Worm (Caenorhabditis elegans) whole organism, L3 larva: ENCODE measurements around the gene trpp-5.
A peak's percentile ranks its signal among the peaks of the same experiment; 100 is the strongest.

Experiments
- R02D3.7 ChIP-seq: fragments of 150-350 bp; optimal IDR thresholded peaks from 2 replicates; lab custom pipeline; 2014; ENCODE audit warnings: missing biosample characterization, missing genetic modification characterization
- ZK546.5 ChIP-seq: sonication (generic microtip); optimal IDR thresholded peaks from 2 replicates; lab custom pipeline; 2017; ENCODE audit warnings: missing biosample characterization, missing genetic modification characterization
- ceh-16 ChIP-seq: sonication (generic microtip); optimal IDR thresholded peaks from 2 replicates; lab custom pipeline; 2017; ENCODE audit warnings: missing biosample characterization, missing genetic modification characterization
- ceh-28 ChIP-seq: fragments of 150-350 bp; optimal IDR thresholded peaks from 2 replicates; lab custom pipeline; 2014; ENCODE audit warnings: missing biosample characterization, missing genetic modification reagents, missing genetic modification characterization
- ceh-82 ChIP-seq: fragments of 150-350 bp; optimal IDR thresholded peaks from 2 replicates; lab custom pipeline; 2014; ENCODE audit warnings: missing biosample characterization, missing genetic modification characterization
- ceh-9 ChIP-seq: sonication (generic microtip); optimal IDR thresholded peaks from 2 replicates; lab custom pipeline; 2018; ENCODE audit warnings: missing biosample characterization, missing genetic modification characterization
- daf-12 ChIP-seq: fragments of 150-350 bp; optimal IDR thresholded peaks from 2 replicates; lab custom pipeline; 2014; ENCODE audit warnings: missing biosample characterization, missing genetic modification reagents, missing genetic modification characterization
- egl-27 ChIP-seq: sonication (generic microtip); optimal IDR thresholded peaks from 4 replicates; lab custom pipeline; 2017; ENCODE audit warnings: missing biosample characterization, missing genetic modification reagents, missing genetic modification characterization
- egl-5 ChIP-seq: fragments of 150-350 bp; optimal IDR thresholded peaks from 2 replicates; lab custom pipeline; 2017; ENCODE audit warnings: missing biosample characterization, missing genetic modification reagents, missing genetic modification characterization, inconsistent platforms
- elt-1 ChIP-seq: fragments of 150-350 bp; optimal IDR thresholded peaks from 2 replicates; lab custom pipeline; 2014; ENCODE audit warnings: missing biosample characterization, missing genetic modification characterization
- elt-2 ChIP-seq: sonication (generic microtip); optimal IDR thresholded peaks from 2 replicates; lab custom pipeline; 2016; ENCODE audit warnings: missing genetic modification reagents, mild to moderate bottlenecking, missing genetic modification characterization, missing compliant biosample characterization
- elt-3 ChIP-seq, 3 experiments: fragments of 150-350 bp in 1 of 3; sonication (generic microtip) in 2 of 3; optimal IDR thresholded peaks; 2 replicates in 2 of 3; 4 replicates in 1 of 3; lab custom pipeline; 2014 to 2017; ENCODE audit warnings: missing biosample characterization in 3 of 3, missing genetic modification characterization in 3 of 3
- eor-1 ChIP-seq, 2 experiments: fragments of 150-350 bp; optimal IDR thresholded peaks; 2 replicates each; lab custom pipeline; 2014 to 2018; ENCODE audit warnings: missing biosample characterization in 2 of 2, missing genetic modification characterization in 2 of 2
- fkh-10 ChIP-seq: sonication (generic microtip); optimal IDR thresholded peaks from 2 replicates; lab custom pipeline; 2017; ENCODE audit warnings: missing biosample characterization, missing genetic modification reagents, missing genetic modification characterization
- fkh-2 ChIP-seq: fragments of 150-350 bp; optimal IDR thresholded peaks from 2 replicates; lab custom pipeline; 2014; ENCODE audit warnings: missing biosample characterization, missing genetic modification reagents, missing genetic modification characterization
- fos-1 ChIP-seq: fragments of 150-350 bp; optimal IDR thresholded peaks from 2 replicates; lab custom pipeline; 2014; ENCODE audit warnings: missing biosample characterization, missing genetic modification characterization
- hmg-11 ChIP-seq: sonication (generic microtip); optimal IDR thresholded peaks from 2 replicates; lab custom pipeline; 2016; ENCODE audit warnings: missing genetic modification characterization, missing compliant biosample characterization
- jun-1 ChIP-seq: fragments of 150-350 bp; optimal IDR thresholded peaks from 2 replicates; lab custom pipeline; 2014; ENCODE audit warnings: missing biosample characterization, missing genetic modification reagents, missing genetic modification characterization
- lin-15B ChIP-seq: fragments of 150-350 bp; optimal IDR thresholded peaks from 2 replicates; lab custom pipeline; 2014; ENCODE audit warnings: missing biosample characterization, missing genetic modification characterization
- lin-39 ChIP-seq: fragments of 150-350 bp; optimal IDR thresholded peaks from 2 replicates; lab custom pipeline; 2018; ENCODE audit warnings: missing biosample characterization, missing genetic modification reagents, missing genetic modification characterization
- lsy-12 ChIP-seq: sonication (generic microtip); optimal IDR thresholded peaks from 2 replicates; lab custom pipeline; 2016; ENCODE audit warnings: mild to moderate bottlenecking, missing genetic modification characterization, missing compliant biosample characterization
- mdl-1 ChIP-seq: fragments of 150-350 bp; optimal IDR thresholded peaks from 2 replicates; lab custom pipeline; 2014; ENCODE audit warnings: missing biosample characterization, missing genetic modification characterization
- mml-1 ChIP-seq: fragments of 150-350 bp; sonication (generic microtip); optimal IDR thresholded peaks from 3 replicates; lab custom pipeline; 2014; ENCODE audit warnings: missing biosample characterization, missing genetic modification characterization
- nfya-1 ChIP-seq: sonication (generic microtip); optimal IDR thresholded peaks from 2 replicates; lab custom pipeline; 2017; ENCODE audit warnings: missing genetic modification characterization, mild to moderate bottlenecking, missing compliant biosample characterization, antibody characterized with exemption, moderate library complexity; ENCODE audit not compliant: insufficient read depth
- nhr-12 ChIP-seq: fragments of 150-350 bp; optimal IDR thresholded peaks from 2 replicates; lab custom pipeline; 2014; ENCODE audit warnings: missing biosample characterization, missing genetic modification characterization
- nhr-23 ChIP-seq: fragments of 150-350 bp; optimal IDR thresholded peaks from 2 replicates; lab custom pipeline; 2014; ENCODE audit warnings: missing biosample characterization, missing genetic modification reagents, missing genetic modification characterization
- nhr-25 ChIP-seq: sonication (generic microtip); optimal IDR thresholded peaks from 2 replicates; lab custom pipeline; 2017; ENCODE audit warnings: missing biosample characterization, missing genetic modification characterization
- nhr-28 ChIP-seq: fragments of 150-350 bp; optimal IDR thresholded peaks from 2 replicates; lab custom pipeline; 2014; ENCODE audit warnings: missing biosample characterization, missing genetic modification characterization
- nhr-77 ChIP-seq: fragments of 150-350 bp; optimal IDR thresholded peaks from 2 replicates; lab custom pipeline; 2014; ENCODE audit warnings: missing biosample characterization, missing genetic modification characterization
- sea-2 ChIP-seq: fragments of 150-350 bp; sonication (generic microtip); optimal IDR thresholded peaks from 4 replicates; lab custom pipeline; 2014; ENCODE audit warnings: missing biosample characterization, missing genetic modification reagents, missing genetic modification characterization
- skn-1 ChIP-seq: fragments of 150-350 bp; optimal IDR thresholded peaks from 2 replicates; lab custom pipeline; 2014; ENCODE audit warnings: missing biosample characterization, missing genetic modification characterization
- snpc-4 ChIP-seq: fragments of 150-350 bp; optimal IDR thresholded peaks from 2 replicates; lab custom pipeline; 2014; ENCODE audit warnings: missing biosample characterization, missing genetic modification characterization
- tbx-2 ChIP-seq: sonication (generic microtip); optimal IDR thresholded peaks from 2 replicates; lab custom pipeline; 2016; ENCODE audit warnings: mild to moderate bottlenecking, missing genetic modification characterization, missing compliant biosample characterization
- unc-62 ChIP-seq: fragments of 150-350 bp; sonication (generic microtip); optimal IDR thresholded peaks from 4 replicates; lab custom pipeline; 2014; ENCODE audit warnings: missing biosample characterization, missing genetic modification reagents, missing genetic modification characterization
- ztf-11 ChIP-seq: fragments of 150-350 bp; optimal IDR thresholded peaks from 2 replicates; lab custom pipeline; 2014; ENCODE audit warnings: missing biosample characterization, missing genetic modification characterization
- ztf-4 ChIP-seq: fragments of 150-350 bp; optimal IDR thresholded peaks from 2 replicates; lab custom pipeline; 2014; ENCODE audit warnings: missing biosample characterization, missing genetic modification characterization

The trpp-5 gene

DNA sequence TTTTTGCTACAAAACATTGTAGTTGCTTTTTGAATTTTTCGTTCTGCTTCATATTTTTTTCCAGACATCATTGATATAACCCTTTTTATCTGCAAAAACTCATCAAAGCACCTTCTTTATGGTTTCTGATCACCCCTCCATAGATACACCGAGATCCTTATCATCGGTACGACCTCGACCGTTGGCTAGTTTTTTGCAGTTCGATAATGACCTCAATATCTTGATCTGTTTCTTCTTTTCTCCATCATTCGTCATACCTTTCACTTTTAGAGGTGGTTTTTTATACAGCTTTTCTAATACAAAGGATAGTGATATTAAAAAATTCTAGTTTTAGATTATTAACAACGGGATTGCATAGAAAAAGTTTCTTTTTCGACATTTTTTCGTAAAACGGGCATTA, 37.3 kb upstream of the trpp-5 start (continued):
- TF ChIP-seq nfya-1 (tag; lab: Kevin White, UChicago) (no peak), ceh-16 (tag; lab: Kevin White, UChicago) (no peak), nhr-77 (no peak)

- TF ChIP-seq hmg-11 (peak; percentile 22), fkh-10 (no peak), mdl-1 (tag; lab: Kevin White, UChicago) (no peak), nfya-1 (tag; lab: Kevin White, UChicago) (peak; percentile 49), elt-2 (no peak), ztf-11 (tag; lab: Kevin White, UChicago) (no peak), nhr-25 (tag; lab: Kevin White, UChicago) (peak; percentile 67), egl-5 (tag; lab: Kevin White, UChicago) (no peak), ZK546.5 (tag; lab: Kevin White, UChicago) (no peak), fkh-2 (no peak), sea-2 (GFP tag; lab: Kevin White, UChicago) (no peak), ceh-9 (tag; lab: Kevin White, UChicago) (no peak), nhr-23 (tag; lab: Kevin White, UChicago) (peak; percentile 78), snpc-4 (tag; lab: Kevin White, UChicago) (no peak), egl-27 (no peak), skn-1 (tag; lab: Kevin White, UChicago) (no peak), ztf-4 (tag; lab: Kevin White, UChicago) (no peak), tbx-2 (no peak), daf-12 (tag; lab: Kevin White, UChicago) (no peak), nhr-28 (tag; lab: Kevin White, UChicago) (no peak), elt-3 (tag; optimal IDR thresholded peaks at IDR 0.05; lab: Kevin White, UChicago) (peak in 1 of 3 experiments; percentile 13), unc-62 (no peak), lin-15B (tag; lab: Kevin White, UChicago) (peak; percentile 38)
Measured at ce11 chrII:12237555-12237954, 35.4 kb upstream of the trpp-5 start.

ce11 chrII:12228005-12228404, 25.8 kb upstream of the trpp-5 start, which contains the start of gene sinh-1:
Gene sinh-1 (plus strand): TSS chrII:12228305.
- TF ChIP-seq mdl-1 (tag; lab: Kevin White, UChicago) (no peak), skn-1 (tag; lab: Kevin White, UChicago) (no peak), elt-2 (no peak), mml-1 (tag; lab: Kevin White, UChicago) (no peak), nhr-25 (tag; lab: Kevin White, UChicago) (no peak), nhr-12 (no peak), R02D3.7 (no peak), ZK546.5 (tag; lab: Kevin White, UChicago) (no peak), nhr-23 (tag; lab: Kevin White, UChicago) (no peak), elt-1 (tag; lab: Kevin White, UChicago) (no peak), lin-39 (tag; lab: Kevin White, UChicago) (no peak), eor-1 (tag; optimal IDR thresholded peaks at IDR 0.05; lab: Kevin White, UChicago) (no peak), jun-1 (no peak)

DNA sequence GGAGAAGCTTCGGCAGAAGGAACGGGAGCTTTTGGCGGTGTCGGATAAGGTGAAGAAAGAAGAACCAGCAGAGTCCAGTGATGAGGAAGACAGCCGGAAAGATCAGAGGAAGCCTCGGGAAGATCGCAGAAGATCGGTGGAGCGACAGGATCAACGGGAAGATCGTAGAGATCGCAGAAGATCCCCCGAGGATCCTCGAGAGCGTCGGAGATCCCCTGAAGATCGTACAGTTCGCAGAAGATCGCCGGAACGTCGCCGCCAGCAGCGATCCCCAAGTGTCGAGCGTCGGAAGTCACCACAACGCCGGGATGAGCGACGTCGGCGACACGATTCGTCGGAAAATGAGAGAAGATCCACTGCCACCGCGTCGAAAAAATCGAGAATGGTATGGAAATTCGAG, 24.0 kb upstream of the trpp-5 start:
- TF ChIP-seq jun-1 (no peak), hmg-11 (no peak), fos-1 (tag; lab: Kevin White, UChicago) (no peak), egl-27 (no peak), egl-5 (tag; lab: Kevin White, UChicago) (no peak), eor-1 (tag; optimal IDR thresholded peaks at IDR 0.05; lab: Kevin White, UChicago) (no peak), lin-39 (tag; lab: Kevin White, UChicago) (no peak), daf-12 (tag; lab: Kevin White, UChicago) (no peak), sea-2 (GFP tag; lab: Kevin White, UChicago) (no peak), ztf-4 (tag; lab: Kevin White, UChicago) (no peak), ceh-82 (tag; lab: Kevin White, UChicago) (no peak), nfya-1 (tag; lab: Kevin White, UChicago) (no peak), nhr-23 (tag; lab: Kevin White, UChicago) (no peak), ztf-11 (tag; lab: Kevin White, UChicago) (no peak), lsy-12 (tag; lab: Kevin White, UChicago) (no peak), ceh-28 (tag; lab: Kevin White, UChicago) (no peak)
